Fruit fly (Drosophila melanogaster): ENCODE data around the gene sqz.
A peak's percentile ranks its signal among the peaks of the same experiment; 100 is the strongest.

The sqz gene

DNA sequence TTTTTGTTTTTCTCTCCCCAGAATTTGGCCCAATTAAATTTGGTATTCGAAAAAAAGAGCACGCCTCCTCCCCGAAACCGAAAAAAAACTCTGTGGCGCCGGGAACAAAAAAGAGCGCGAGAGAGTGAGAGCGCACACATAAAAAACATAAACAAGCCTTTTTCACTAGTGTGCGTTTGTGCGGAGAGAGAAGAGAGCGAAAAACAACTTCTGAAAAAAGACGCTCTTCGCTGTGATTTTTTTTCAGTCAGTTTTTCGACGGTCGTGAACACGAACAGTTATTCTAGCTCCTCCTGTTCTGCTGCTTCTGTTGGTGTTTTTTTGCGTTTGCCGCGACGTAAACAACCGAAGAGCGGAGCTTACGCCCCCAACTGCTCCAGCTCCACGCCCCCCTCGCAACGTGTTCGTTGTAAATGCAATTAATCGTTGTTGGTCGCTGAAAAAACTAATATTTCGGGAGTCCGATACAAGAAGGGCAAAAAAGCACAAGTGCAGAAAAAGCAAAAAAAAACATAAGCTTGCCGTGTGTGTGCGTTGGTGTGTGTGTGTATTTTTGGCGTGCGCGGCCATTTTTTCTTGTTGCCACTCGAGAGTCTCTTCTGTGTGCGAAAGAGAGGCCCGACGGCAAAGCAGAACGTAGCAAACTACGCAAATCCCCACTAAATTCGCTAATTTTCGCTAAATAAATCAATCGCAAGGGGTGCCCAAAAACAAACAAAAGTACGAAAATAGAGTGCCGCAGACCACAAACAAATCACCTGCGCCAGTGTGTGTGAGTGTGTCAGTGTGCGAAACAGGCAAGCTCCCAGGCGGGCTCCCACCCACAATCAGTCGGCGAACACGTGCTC lies at the start of gene sqz (continued):
- TF ChIP-seq Optix (GFP tag; IDR thresholded peaks at IDR 0.05) (no peak), D (optimal IDR thresholded peaks at IDR 0.05) (no peak), D (GFP tag; optimal IDR thresholded peaks at IDR 0.05) (peak; percentile 4), slbo (GFP tag; IDR thresholded peaks at IDR 0.05) (0 out of 2 replicates have a peak, but pooled peaks have one; percentile 24), otp (GFP tag; IDR thresholded peaks at IDR 0.05) (peak; percentile 8; the same call in 1 of the 3 replicates), Med (GFP tag) (peak; percentile 78), lbe (GFP tag; optimal IDR thresholded peaks at IDR 0.05) (peak; percentile 69), lab (GFP tag; optimal IDR thresholded peaks at IDR 0.05) (peak; percentile 37), Fer1 (GFP tag; optimal IDR thresholded peaks at IDR 0.05) (peak; percentile 45), CG9609 (GFP tag; optimal IDR thresholded peaks at IDR 0.05) (no peak), CG17328 (GFP tag; IDR thresholded peaks at IDR 0.05) (0 out of 2 replicates have a peak, but pooled peaks have one; percentile 31), CG2129 (GFP tag; IDR thresholded peaks at IDR 0.05; ENCODE audit: partially characterized antibody) (peak; percentile 29; the same call in 1 of the 2 replicates), CG7357 (GFP tag; IDR thresholded peaks at IDR 0.05) (no peak), sna (GFP tag; IDR thresholded peaks at IDR 0.05; ENCODE audit: partially characterized antibody) (peak; percentile 49; the same call in 1 of the 2 replicates), Abd-B (GFP tag; optimal IDR thresholded peaks at IDR 0.05) (no peak), CG2116 (GFP tag; optimal IDR thresholded peaks at IDR 0.05) (no peak), HmgD (GFP tag; optimal IDR thresholded peaks at IDR 0.05) (peak; percentile 15), Opbp (GFP tag; IDR thresholded peaks at IDR 0.05; ENCODE audit: partially characterized antibody) (peak; percentile 38; the same call in 2 of the 3 replicates), CG9876 (GFP tag; optimal IDR thresholded peaks at IDR 0.05) (no peak), Dll (GFP tag; IDR thresholded peaks at IDR 0.05; ENCODE audit: partially characterized antibody) (peak; percentile 68), mirr (GFP tag; optimal IDR thresholded peaks at IDR 0.05) (peak; percentile 24), zfh1 (GFP tag; IDR thresholded peaks at IDR 0.05) (0 out of 3 replicates have a peak, but pooled peaks have one; percentile 10), jumu (GFP tag; optimal IDR thresholded peaks at IDR 0.05) (no peak), CG2199 (GFP tag; IDR thresholded peaks at IDR 0.05) (0 out of 3 replicates have a peak, but pooled peaks have one; percentile 21), CrebB (tag; optimal IDR thresholded peaks at IDR 0.05) (peak; percentile 28), hbn (GFP tag; IDR thresholded peaks at IDR 0.05; ENCODE audit: partially characterized antibody) (peak; percentile 45; the same call in 1 of the 2 replicates), lov (optimal IDR thresholded peaks at IDR 0.05) (no peak), lov (GFP tag; IDR thresholded peaks at IDR 0.05) (0 out of 3 replicates have a peak, but pooled peaks have one; percentile 34), trem (tag; optimal IDR thresholded peaks at IDR 0.05) (peak; percentile 21), NFAT (GFP tag; IDR thresholded peaks at IDR 0.05) (no peak), CG3163 (GFP tag; optimal IDR thresholded peaks at IDR 0.05) (peak; percentile 96), CG14441 (GFP tag; IDR thresholded peaks at IDR 0.05) (no peak), oc (tag; optimal IDR thresholded peaks at IDR 0.05) (peak; percentile 11), Atf6 (GFP tag; IDR thresholded peaks at IDR 0.05) (peak; percentile 65), scrt (GFP tag; optimal IDR thresholded peaks at IDR 0.05) (peak; percentile 50), CG11504 (tag; optimal IDR thresholded peaks at IDR 0.05) (no peak), rib (GFP tag; IDR thresholded peaks at IDR 0.05) (peak; percentile 35; the same call in 1 of the 2 replicates), CG12219 (GFP tag; optimal IDR thresholded peaks at IDR 0.05) (peak; percentile 7), CG10147 (GFP tag; optimal IDR thresholded peaks at IDR 0.05) (no peak), Scr (GFP tag; IDR thresholded peaks at IDR 0.05; ENCODE audit: partially characterized antibody) (peak; percentile 38), psq (GFP tag; optimal IDR thresholded peaks at IDR 0.05) (peak; percentile 50), MTF-1 (GFP tag; optimal IDR thresholded peaks at IDR 0.05; ENCODE audit: borderline replicate concordance) (peak; percentile 29), CG18262 (tag; optimal IDR thresholded peaks at IDR 0.05) (peak; percentile 0), CG17568 (GFP tag; optimal IDR thresholded peaks at IDR 0.05) (peak; percentile 46), bsh (GFP tag; optimal IDR thresholded peaks at IDR 0.05) (peak in 1 of 2 experiments; percentile 84), ara (GFP tag; IDR thresholded peaks at IDR 0.05) (0 out of 2 replicates have a peak, but pooled peaks have one; percentile 37), CG10543 (GFP tag; optimal IDR thresholded peaks at IDR 0.05) (peak; percentile 47)

All from whole organism, embryonic.